Fruit fly (Drosophila melanogaster) whole organism, embryonic: ENCODE results near the gene MRG15.

ENCODE experiments used
- CG32532 ChIP-seq: fragments of 200-800 bp; sonication (Bioruptor generic); IDR thresholded peaks from 2 replicates; pipeline ENCODE4 v1.3.6; 2022; ENCODE audit warnings: missing biosample characterization, missing genetic modification characterization
- CG7786 ChIP-seq: fragments of 200-800 bp; sonication (Bioruptor generic); optimal IDR thresholded peaks from 2 replicates; lab custom pipeline; 2016; ENCODE audit warnings: missing biosample characterization, missing genetic modification characterization
- CkIIα-i1 ChIP-seq: fragments of 200-800 bp; sonication (Bioruptor generic); IDR thresholded peaks from 2 replicates; pipeline ENCODE4 v1.3.6; 2022; ENCODE audit warnings: missing biosample characterization, missing genetic modification characterization
- Lpt ChIP-seq: fragments of >200 bp; optimal IDR thresholded peaks from 2 replicates; lab custom pipeline; 2018; ENCODE audit warnings: missing biosample characterization, missing genetic modification characterization

DNA sequence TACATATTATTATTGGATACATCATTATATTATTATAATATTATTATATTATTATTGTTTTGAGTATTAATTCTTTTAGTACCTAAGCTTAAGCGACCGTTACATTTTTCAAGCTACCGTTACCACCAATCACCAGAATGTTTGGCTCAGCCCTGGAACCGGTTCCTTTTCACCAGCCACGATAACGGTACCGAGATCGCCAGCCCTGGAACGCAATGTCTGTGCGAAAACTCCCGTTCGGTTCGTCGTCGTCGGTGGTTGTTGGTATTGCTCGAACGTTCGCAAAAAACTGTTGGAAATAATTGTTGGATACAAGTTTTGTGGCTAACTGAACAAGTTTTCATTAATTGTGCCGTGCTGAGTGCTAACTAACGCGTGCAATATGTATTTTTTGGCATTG is 28.2 kb downstream of the MRG15 start, which contains the start of gene CG42404:
- TF ChIP-seq Lpt (GFP tag; lab: Kevin White, UChicago) = no peak
- TF ChIP-seq CkIIα-i1 = no peak
- no peak for TF ChIP-seq CG7786
- no peak for TF ChIP-seq CG32532 (GFP tag; lab: Robert Waterston, UW)
